Worm (Caenorhabditis elegans) whole organism, midembryonic: ENCODE data around the gene C04A2.15.
A peak's percentile ranks its signal among the peaks of the same experiment; 100 is the strongest.

ENCODE experiments used
- T22C8.4 ChIP-seq: fragments of 200-800 bp; sonication (Bioruptor generic); IDR thresholded peaks from 2 replicates; pipeline ENCODE4 v1.3.6; 2022; ENCODE audit warnings: missing genetic modification characterization, missing compliant biosample characterization
- cog-1 ChIP-seq: sonication (generic microtip); optimal IDR thresholded peaks from 2 replicates; lab custom pipeline; 2016; ENCODE audit warnings: missing genetic modification characterization, missing compliant biosample characterization
- flt-1 ChIP-seq: fragments of 200-800 bp; sonication (Bioruptor generic); IDR thresholded peaks from 2 replicates; pipeline ENCODE4 v1.3.6; 2022; ENCODE audit warnings: missing genetic modification characterization, missing compliant biosample characterization
- klf-2 ChIP-seq: fragments of 200-800 bp; sonication (Bioruptor generic); conservative IDR thresholded peaks from 2 replicates; pipeline ENCODE4 v1.3.6; 2022; ENCODE audit warnings: missing genetic modification reagents, missing genetic modification characterization, missing compliant biosample characterization
- med-1 ChIP-seq: sonication (generic microtip); optimal IDR thresholded peaks from 2 replicates; lab custom pipeline; 2017; ENCODE audit warnings: missing genetic modification characterization, mild to moderate bottlenecking, missing compliant biosample characterization, antibody characterized with exemption, missing genetic modification reagents; ENCODE audit not compliant: insufficient read depth
- ref-1 ChIP-seq: fragments of 200-800 bp; sonication (Bioruptor generic); conservative IDR thresholded peaks from 2 replicates; pipeline ENCODE4 v1.3.6; 2022; ENCODE audit warnings: missing genetic modification reagents, missing genetic modification characterization, missing compliant biosample characterization
- tab-1 ChIP-seq: fragments of 200-800 bp; sonication (Bioruptor generic); IDR thresholded peaks from 2 replicates; pipeline ENCODE4 v1.3.6; 2022; ENCODE audit warnings: missing genetic modification characterization, missing compliant biosample characterization
- ztf-23 ChIP-seq: fragments of 200-800 bp; sonication (Bioruptor generic); IDR thresholded peaks from 2 replicates; pipeline ENCODE4 v1.3.6; 2022; ENCODE audit warnings: missing genetic modification reagents, missing genetic modification characterization, missing compliant biosample characterization
- ztf-29 ChIP-seq: fragments of 200-800 bp; sonication (Bioruptor generic); IDR thresholded peaks from 2 replicates; pipeline ENCODE4 v1.3.6; 2022; ENCODE audit warnings: missing genetic modification reagents, missing genetic modification characterization, missing compliant biosample characterization

C04A2.15 gene

DNA sequence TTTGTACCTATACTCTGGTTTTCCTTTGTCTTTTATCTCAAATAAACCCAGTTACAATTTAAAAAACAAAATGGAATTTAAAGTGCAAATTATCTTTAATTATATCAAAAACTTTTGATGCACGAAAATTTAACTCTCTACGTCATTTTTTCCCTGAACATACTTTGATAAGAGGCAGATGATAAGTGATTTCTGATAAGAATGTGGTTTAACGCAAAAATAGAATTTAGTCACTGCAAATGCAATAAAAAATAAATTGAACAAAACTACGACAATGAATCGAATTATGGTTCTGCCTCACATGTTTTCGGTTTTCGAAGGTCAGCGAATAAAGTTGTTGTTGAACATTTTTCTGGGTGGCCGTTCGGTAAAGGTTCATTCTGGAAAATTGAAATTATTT, 30.2 kb upstream of the C04A2.15 start:
- no peak for TF ChIP-seq T22C8.4
- TF ChIP-seq flt-1, result no peak
- no peak for TF ChIP-seq cog-1 (tag; lab: Kevin White, UChicago)
- TF ChIP-seq med-1, result no peak
- TF ChIP-seq tab-1 (GFP tag; lab: Robert Waterston, UW), result no peak
- no peak for TF ChIP-seq klf-2 (GFP tag; lab: Robert Waterston, UW)
- TF ChIP-seq ztf-29, result no peak
- no peak for TF ChIP-seq ref-1
- TF ChIP-seq ztf-23, result no peak

DNA sequence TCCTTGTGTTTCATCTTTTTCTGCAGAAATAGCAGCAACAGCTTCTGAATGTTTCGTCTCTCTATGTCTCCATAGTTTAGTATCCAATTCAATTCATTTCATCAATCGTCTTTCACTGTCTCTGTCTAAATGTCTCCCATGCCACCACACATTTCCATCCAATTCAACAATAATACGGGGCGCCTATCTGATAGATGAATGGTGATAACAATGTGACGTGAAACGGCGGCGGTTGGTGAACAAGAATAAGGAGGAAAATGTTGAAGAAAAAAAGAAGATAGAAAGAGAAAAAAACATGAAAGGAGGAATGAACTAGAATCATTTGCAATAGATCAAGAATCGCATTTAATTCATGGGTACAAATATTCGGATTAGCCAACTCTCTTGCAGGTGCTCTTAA, 29.7 kb upstream of the C04A2.15 start:
- no peak for TF ChIP-seq ztf-29
- no peak for TF ChIP-seq cog-1 (tag; lab: Kevin White, UChicago)
- no peak for TF ChIP-seq ref-1
- TF ChIP-seq klf-2 (GFP tag; lab: Robert Waterston, UW), result no peak
- no peak for TF ChIP-seq ztf-23
- no peak for TF ChIP-seq T22C8.4
- no peak for TF ChIP-seq med-1

DNA sequence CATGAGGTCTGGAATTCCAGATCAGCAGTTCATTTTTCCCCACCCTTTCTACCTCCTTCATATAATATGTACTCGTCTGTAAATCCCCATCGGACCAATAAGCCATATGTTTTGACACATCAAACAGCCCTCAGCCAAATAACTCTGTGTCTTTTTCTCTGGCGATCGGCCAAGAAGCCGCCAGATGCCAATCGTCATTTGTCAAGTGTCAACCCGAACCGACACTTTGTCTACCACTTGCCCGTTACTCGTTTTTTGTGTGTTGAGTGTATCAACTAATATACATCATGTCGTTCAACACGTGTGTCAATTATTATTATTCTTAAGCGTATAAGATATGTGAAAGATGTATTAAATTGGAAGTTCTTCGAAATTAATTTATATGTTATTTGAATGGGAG, 28.8 kb upstream of the C04A2.15 start:
- no peak for TF ChIP-seq ztf-23
- TF ChIP-seq cog-1 (tag; lab: Kevin White, UChicago), result peak; percentile 42
- TF ChIP-seq ref-1, result no peak

DNA sequence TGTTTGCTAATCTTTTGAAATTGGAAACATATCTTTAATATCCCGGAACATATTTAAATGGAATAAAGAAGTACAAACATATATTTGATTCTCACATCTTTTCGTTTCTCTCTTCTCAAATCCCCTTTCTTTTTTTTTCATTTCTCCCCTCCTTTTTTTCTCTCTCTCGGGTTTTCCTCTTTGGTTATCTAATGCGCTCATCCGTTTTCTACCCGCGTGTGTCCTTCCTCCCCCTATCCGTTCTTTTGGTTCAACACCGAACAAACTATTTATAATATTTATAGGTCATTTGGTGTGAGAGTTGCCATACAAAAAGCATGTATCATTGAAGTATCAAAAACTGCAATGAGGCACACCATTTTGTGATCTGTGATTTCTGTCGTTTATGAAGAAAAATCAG, 28.1 kb upstream of the C04A2.15 start:
- no peak for TF ChIP-seq med-1
- no peak for TF ChIP-seq tab-1 (GFP tag; lab: Robert Waterston, UW)
- no peak for TF ChIP-seq ref-1
- TF ChIP-seq T22C8.4, result no peak

DNA sequence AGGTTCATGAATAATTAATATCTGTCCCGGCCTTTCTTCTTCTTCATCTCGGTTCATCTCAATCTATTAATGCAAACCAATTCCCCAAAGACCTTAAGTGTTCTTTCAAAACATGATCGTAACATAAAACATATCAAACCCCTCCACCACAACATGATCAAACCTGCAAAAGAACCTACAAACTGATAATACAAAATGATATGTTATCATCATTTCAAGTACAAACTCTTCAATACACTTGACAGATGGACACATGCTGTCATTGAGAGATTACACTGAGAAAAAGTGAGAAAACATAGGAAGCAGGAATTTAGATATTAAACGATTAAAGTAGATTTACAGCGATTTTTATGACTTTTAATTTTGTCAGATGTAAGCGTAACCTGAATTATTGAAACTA, 27.5 kb upstream of the C04A2.15 start:
- TF ChIP-seq ref-1 (no peak), klf-2 (GFP tag; lab: Robert Waterston, UW) (no peak), flt-1 (no peak), ztf-23 (no peak), T22C8.4 (no peak), med-1 (no peak), ztf-29 (no peak), tab-1 (GFP tag; lab: Robert Waterston, UW) (no peak)

ce11 chrII:6825732-6826131, 26.3 kb upstream of the C04A2.15 start:
- TF ChIP-seq T22C8.4 (no peak), cog-1 (tag; lab: Kevin White, UChicago) (peak; percentile 77), ztf-29 (0 out of 2 replicates have a peak, but pooled peaks have one; percentile 44)

DNA sequence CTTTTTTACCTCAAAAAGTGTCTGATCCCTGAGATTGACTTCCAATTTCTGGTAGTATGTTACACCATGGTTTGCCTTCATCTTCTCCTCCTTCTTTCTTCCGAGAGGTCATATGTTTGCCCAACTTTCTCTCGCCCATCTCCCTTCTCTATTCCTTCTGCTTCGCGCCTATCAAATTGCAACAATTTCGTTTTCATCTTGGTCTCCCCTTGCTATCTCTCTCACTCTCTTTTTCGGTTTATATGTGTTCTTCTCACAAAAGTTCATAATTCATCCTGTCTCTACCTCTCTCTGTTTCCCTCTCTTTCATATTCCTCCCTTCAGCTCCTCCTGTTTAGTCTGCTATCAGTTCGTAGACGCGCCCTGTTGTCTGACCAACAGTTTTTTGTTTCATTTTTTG, 25.3 kb upstream of the C04A2.15 start:
- no peak for TF ChIP-seq cog-1 (tag; lab: Kevin White, UChicago)
- TF ChIP-seq flt-1, result no peak
- TF ChIP-seq klf-2 (GFP tag; lab: Robert Waterston, UW), result no peak
- TF ChIP-seq ztf-29, result no peak
- no peak for TF ChIP-seq tab-1 (GFP tag; lab: Robert Waterston, UW)
- TF ChIP-seq med-1, result no peak
- TF ChIP-seq T22C8.4, result no peak

DNA sequence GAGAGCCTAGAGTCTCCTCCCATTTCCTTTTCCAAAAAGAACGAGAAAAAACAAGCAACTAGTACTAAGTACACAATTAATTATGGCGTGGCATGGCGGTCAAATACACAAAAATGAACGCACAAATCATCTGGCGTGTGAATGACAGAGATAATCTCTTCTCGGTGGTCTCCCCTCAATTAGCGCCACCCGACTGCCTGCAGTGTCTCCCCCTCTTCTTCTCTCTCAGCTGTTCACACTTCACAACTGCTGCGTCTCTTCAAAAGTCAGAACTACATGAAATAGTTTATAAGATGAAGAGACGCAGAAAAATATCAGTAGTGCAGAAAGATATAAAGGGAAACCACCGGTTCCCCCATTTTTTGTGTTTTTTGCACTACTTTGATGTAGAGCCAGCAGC, 24.6 kb upstream of the C04A2.15 start:
- TF ChIP-seq flt-1 (0 out of 2 replicates have a peak, but pooled peaks have one; percentile 10), ztf-23 (no peak)

- TF ChIP-seq tab-1 (GFP tag; lab: Robert Waterston, UW) (no peak), klf-2 (GFP tag; lab: Robert Waterston, UW) (no peak), ztf-23 (no peak), flt-1 (no peak), cog-1 (tag; lab: Kevin White, UChicago) (no peak), med-1 (no peak), ref-1 (no peak), ztf-29 (no peak), T22C8.4 (no peak)
These were observed 23.7 kb upstream of the C04A2.15 start for ce11 chrII:6828073-6828900.

DNA sequence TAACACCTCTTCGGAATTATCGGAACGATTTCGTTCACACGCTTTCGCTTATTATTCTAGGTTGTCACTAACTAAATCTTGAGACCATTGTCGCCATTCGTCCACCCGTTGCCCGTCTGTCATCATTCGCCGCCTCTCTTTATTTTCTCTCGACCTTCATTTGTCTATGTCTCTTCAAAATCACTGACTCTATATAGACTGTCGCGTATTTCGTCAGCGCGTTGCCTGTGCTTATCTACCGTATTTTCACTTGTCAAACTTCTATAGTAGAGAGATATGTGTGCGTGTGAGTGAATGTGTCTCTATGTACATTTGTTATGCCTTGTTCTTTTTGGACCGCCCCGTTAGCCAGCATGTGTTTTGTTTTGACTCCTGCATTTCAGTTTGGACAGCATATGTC, 22.9 kb upstream of the C04A2.15 start:
- no peak for TF ChIP-seq ztf-23

ce11 chrII:6830012-6830411, 22.0 kb upstream of the C04A2.15 start:
- TF ChIP-seq cog-1 (tag; lab: Kevin White, UChicago), result no peak
- no peak for TF ChIP-seq tab-1 (GFP tag; lab: Robert Waterston, UW)
- no peak for TF ChIP-seq ztf-23
- TF ChIP-seq ref-1, result no peak
- no peak for TF ChIP-seq med-1
- TF ChIP-seq ztf-29, result no peak
- TF ChIP-seq flt-1, result no peak
- no peak for TF ChIP-seq T22C8.4
- no peak for TF ChIP-seq klf-2 (GFP tag; lab: Robert Waterston, UW)

DNA sequence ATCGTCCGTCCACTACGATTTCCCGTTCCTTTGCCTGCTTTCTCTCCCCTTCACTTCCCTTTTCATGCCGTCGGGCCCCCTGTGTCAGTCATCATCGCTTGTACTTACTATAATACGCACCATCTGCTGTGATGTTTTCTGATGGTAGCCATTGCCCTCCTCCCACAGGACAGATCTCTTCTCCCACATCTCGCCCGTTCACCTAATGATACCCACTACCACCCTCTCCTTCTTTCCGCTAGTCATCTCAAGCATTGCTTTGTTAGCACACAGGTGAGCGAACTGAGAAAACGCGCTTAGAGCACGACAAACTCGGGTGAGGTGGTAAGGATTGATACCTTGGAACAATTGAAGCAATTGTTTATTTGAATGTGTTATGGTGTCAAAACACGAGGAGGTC, 21.1 kb upstream of the C04A2.15 start:
- TF ChIP-seq flt-1, result no peak
- no peak for TF ChIP-seq ztf-29
- TF ChIP-seq med-1, result no peak
- no peak for TF ChIP-seq klf-2 (GFP tag; lab: Robert Waterston, UW)
- TF ChIP-seq tab-1 (GFP tag; lab: Robert Waterston, UW), result peak; percentile 66; the same call in 1 of the 2 replicates
- 0 out of 2 replicates have a peak, but pooled peaks have one; percentile 47 for TF ChIP-seq ztf-23
- TF ChIP-seq ref-1, result no peak
- TF ChIP-seq cog-1 (tag; lab: Kevin White, UChicago), result no peak
- no peak for TF ChIP-seq T22C8.4
